Worm (Caenorhabditis elegans) whole organism, young adult: Measurements from ENCODE around the gene D2096.7.

Experiments used
- B0019.2 ChIP-seq: fragments of 200-800 bp; sonication (Bioruptor generic); conservative IDR thresholded peaks from 2 replicates; pipeline ENCODE4 v1.3.6; 2022; ENCODE audit warnings: missing genetic modification reagents, missing genetic modification characterization, missing compliant biosample characterization
- F33H1.4 ChIP-seq: fragments of 200-800 bp; sonication (Bioruptor generic); IDR thresholded peaks from 2 replicates; pipeline ENCODE4 v1.3.6; 2022; ENCODE audit warnings: missing genetic modification reagents, missing genetic modification characterization, missing compliant biosample characterization
- F37B4.10 ChIP-seq: fragments of 200-800 bp; sonication (Bioruptor generic); IDR thresholded peaks from 2 replicates; pipeline ENCODE4 v1.3.6; 2022; ENCODE audit warnings: missing genetic modification characterization, missing compliant biosample characterization
- F49E8.2 ChIP-seq: sonication (generic microtip); optimal IDR thresholded peaks from 3 replicates; lab custom pipeline; 2017; ENCODE audit warnings: missing genetic modification characterization, mild to moderate bottlenecking, missing compliant biosample characterization, antibody characterized with exemption, moderate library complexity; ENCODE audit not compliant: insufficient read depth
- F55B11.4 ChIP-seq: sonication (generic microtip); optimal IDR thresholded peaks from 2 replicates; lab custom pipeline; 2016; ENCODE audit warnings: missing compliant biosample characterization, missing genetic modification characterization, borderline replicate concordance; ENCODE audit not compliant: insufficient read depth
- K12H6.12 ChIP-seq: fragments of 200-800 bp; sonication (Bioruptor generic); optimal IDR thresholded peaks from 2 replicates; lab custom pipeline; 2018; ENCODE audit warnings: mild to moderate bottlenecking, missing genetic modification characterization, missing compliant biosample characterization
- T07F8.4 ChIP-seq: sonication (generic microtip); optimal IDR thresholded peaks from 2 replicates; lab custom pipeline; 2016; ENCODE audit warnings: mild to moderate bottlenecking, missing genetic modification characterization, moderate library complexity, missing compliant biosample characterization
- T26A5.8 ChIP-seq: sonication (generic microtip); optimal IDR thresholded peaks from 2 replicates; lab custom pipeline; 2016; ENCODE audit warnings: missing genetic modification characterization, missing compliant biosample characterization
- Y67H2A.10 ChIP-seq: fragments of 200-800 bp; sonication (Bioruptor generic); conservative IDR thresholded peaks from 2 replicates; pipeline ENCODE4 v1.3.6; 2022; ENCODE audit warnings: missing genetic modification reagents, missing genetic modification characterization, missing compliant biosample characterization
- Y79H2A.3 ChIP-seq: fragments of 200-800 bp; sonication (Bioruptor generic); conservative IDR thresholded peaks from 2 replicates; pipeline ENCODE4 v1.3.6; 2022; ENCODE audit warnings: missing genetic modification reagents, missing genetic modification characterization, missing compliant biosample characterization
- atf-7 ChIP-seq: sonication (generic microtip); optimal IDR thresholded peaks from 2 replicates; lab custom pipeline; 2017; ENCODE audit warnings: mild to moderate bottlenecking, missing genetic modification characterization, missing compliant biosample characterization
- attf-6 ChIP-seq: fragments of 200-800 bp; sonication (Bioruptor generic); IDR thresholded peaks from 2 replicates; pipeline ENCODE4 v1.3.6; 2022; ENCODE audit warnings: missing genetic modification reagents, missing genetic modification characterization, missing compliant biosample characterization
- bed-2 ChIP-seq: fragments of 200-800 bp; sonication (Bioruptor generic); IDR thresholded peaks from 2 replicates; pipeline ENCODE4 v1.3.6; 2022; ENCODE audit warnings: missing genetic modification reagents, missing genetic modification characterization, missing compliant biosample characterization
- ceh-27 ChIP-seq: fragments of 200-800 bp; sonication (Bioruptor generic); optimal IDR thresholded peaks from 2 replicates; lab custom pipeline; 2018; ENCODE audit warnings: mild to moderate bottlenecking, missing genetic modification characterization, moderate library complexity, missing compliant biosample characterization
- ceh-58 ChIP-seq: fragments of 200-800 bp; sonication (Bioruptor generic); IDR thresholded peaks from 2 replicates; pipeline ENCODE4 v1.3.6; 2022; ENCODE audit warnings: missing genetic modification characterization, missing compliant biosample characterization
- ceh-79 ChIP-seq: sonication (generic microtip); optimal IDR thresholded peaks from 2 replicates; lab custom pipeline; 2017; ENCODE audit warnings: mild to moderate bottlenecking, missing genetic modification characterization, missing compliant biosample characterization
- ceh-91 ChIP-seq: fragments of 200-800 bp; sonication (Bioruptor generic); IDR thresholded peaks from 2 replicates; pipeline ENCODE4 v1.3.6; 2022; ENCODE audit warnings: missing genetic modification reagents, missing genetic modification characterization, missing compliant biosample characterization
- dpff-1 ChIP-seq: sonication (generic microtip); optimal IDR thresholded peaks from 2 replicates; lab custom pipeline; 2017; ENCODE audit warnings: mild to moderate bottlenecking, missing genetic modification characterization, missing compliant biosample characterization
- dpl-1 ChIP-seq: fragments of 150-350 bp; optimal IDR thresholded peaks from 2 replicates; lab custom pipeline; 2014; ENCODE audit warnings: missing biosample characterization, missing genetic modification reagents, missing genetic modification characterization
- efl-1 ChIP-seq: fragments of 150-350 bp; optimal IDR thresholded peaks from 2 replicates; lab custom pipeline; 2014; ENCODE audit warnings: missing biosample characterization, missing genetic modification reagents, missing genetic modification characterization
- egl-44 ChIP-seq: fragments of 200-800 bp; sonication (Bioruptor generic); IDR thresholded peaks from 2 replicates; pipeline ENCODE4 v1.3.6; 2022; ENCODE audit warnings: missing genetic modification reagents, missing genetic modification characterization, missing compliant biosample characterization
- egrh-3 ChIP-seq: fragments of 200-800 bp; sonication (Bioruptor generic); IDR thresholded peaks from 2 replicates; pipeline ENCODE4 v1.3.6; 2022; ENCODE audit warnings: missing genetic modification reagents, missing genetic modification characterization, missing compliant biosample characterization
- ekl-4 ChIP-seq: fragments of 200-800 bp; sonication (Bioruptor generic); IDR thresholded peaks from 2 replicates; pipeline ENCODE4 v1.3.6; 2022; ENCODE audit warnings: missing genetic modification reagents, missing genetic modification characterization, missing compliant biosample characterization
- hlh-12 ChIP-seq: sonication (generic microtip); optimal IDR thresholded peaks from 2 replicates; lab custom pipeline; 2016; ENCODE audit warnings: missing genetic modification characterization, missing compliant biosample characterization
- hmg-1.2 ChIP-seq: fragments of 200-800 bp; sonication (Bioruptor generic); IDR thresholded peaks from 2 replicates; pipeline ENCODE4 v1.3.6; 2022; ENCODE audit warnings: missing genetic modification reagents, missing genetic modification characterization, missing compliant biosample characterization
- hsf-1 ChIP-seq: fragments of 200-800 bp; sonication (Bioruptor generic); IDR thresholded peaks from 2 replicates; pipeline ENCODE4 v1.3.6; 2022; ENCODE audit warnings: missing genetic modification reagents, missing genetic modification characterization, missing compliant biosample characterization
- let-607 ChIP-seq, 2 experiments: fragments of 200-800 bp in 1 of 2; sonication (Bioruptor generic) in 1 of 2; sonication (generic microtip) in 1 of 2; optimal IDR thresholded peaks; 2 replicates each; lab custom pipeline; 2016 to 2018; ENCODE audit warnings: mild to moderate bottlenecking in 2 of 2, missing compliant biosample characterization in 2 of 2, missing genetic modification characterization in 2 of 2, moderate library complexity in 2 of 2, missing genotype in 1 of 2
- lin-54 ChIP-seq: fragments of 200-800 bp; sonication (Bioruptor generic); optimal IDR thresholded peaks from 2 replicates; lab custom pipeline; 2018; ENCODE audit warnings: mild to moderate bottlenecking, missing genetic modification characterization, missing compliant biosample characterization
- madf-10 ChIP-seq: sonication (generic microtip); optimal IDR thresholded peaks from 2 replicates; lab custom pipeline; 2016; ENCODE audit warnings: mild to moderate bottlenecking, missing genetic modification characterization, missing compliant biosample characterization
- madf-3 ChIP-seq: fragments of 200-800 bp; sonication (Bioruptor generic); IDR thresholded peaks from 2 replicates; pipeline ENCODE4 v1.3.6; 2022; ENCODE audit warnings: missing genetic modification reagents, missing genetic modification characterization, missing compliant biosample characterization
- madf-6 ChIP-seq: fragments of 200-800 bp; sonication (Bioruptor generic); IDR thresholded peaks from 2 replicates; pipeline ENCODE4 v1.3.6; 2022; ENCODE audit warnings: missing genetic modification reagents, missing genetic modification characterization, missing compliant biosample characterization
- madf-8 ChIP-seq: fragments of 200-800 bp; sonication (Bioruptor generic); conservative IDR thresholded peaks from 2 replicates; pipeline ENCODE4 v1.3.6; 2022; ENCODE audit warnings: missing genetic modification reagents, missing genetic modification characterization, missing compliant biosample characterization
- mel-28 ChIP-seq: sonication (generic microtip); optimal IDR thresholded peaks from 2 replicates; lab custom pipeline; 2016; ENCODE audit warnings: borderline replicate concordance, mild to moderate bottlenecking, missing genetic modification characterization, missing compliant biosample characterization
- nhr-120 ChIP-seq: fragments of 200-800 bp; sonication (Bioruptor generic); IDR thresholded peaks from 2 replicates; pipeline ENCODE4 v1.3.6; 2022; ENCODE audit warnings: missing genetic modification characterization, missing compliant biosample characterization
- nhr-179 ChIP-seq: sonication (generic microtip); optimal IDR thresholded peaks from 2 replicates; lab custom pipeline; 2016; ENCODE audit warnings: mild to moderate bottlenecking, missing genetic modification characterization, missing compliant biosample characterization
- nhr-80 ChIP-seq: sonication (generic microtip); optimal IDR thresholded peaks from 2 replicates; lab custom pipeline; 2016; ENCODE audit warnings: missing genetic modification characterization, missing compliant biosample characterization
- repo-1 ChIP-seq: sonication (generic microtip); optimal IDR thresholded peaks from 2 replicates; lab custom pipeline; 2017; ENCODE audit warnings: mild to moderate bottlenecking, missing genetic modification characterization, missing compliant biosample characterization
- sea-2 ChIP-seq: fragments of 200-800 bp; sonication (Bioruptor generic); IDR thresholded peaks from 2 replicates; pipeline ENCODE4 v1.3.6; 2022; ENCODE audit warnings: missing genetic modification characterization, missing compliant biosample characterization
- snpc-3.4 ChIP-seq: sonication (generic microtip); optimal IDR thresholded peaks from 2 replicates; lab custom pipeline; 2017; ENCODE audit warnings: missing genetic modification characterization, mild to moderate bottlenecking, missing compliant biosample characterization, antibody characterized with exemption, moderate library complexity, missing genotype, missing genetic modification reagents
- snpc-4 ChIP-seq, 5 experiments: fragments of 150-350 bp in 1 of 5; sonication (generic microtip) in 4 of 5; optimal IDR thresholded peaks; 2 replicates each; lab custom pipeline; 2014 to 2018; ENCODE audit warnings: missing genetic modification characterization in 5 of 5, missing biosample characterization in 3 of 5, antibody characterized with exemption in 2 of 5, mild to moderate bottlenecking in 2 of 5, missing compliant biosample characterization in 2 of 5, missing genotype in 2 of 5, moderate library complexity in 2 of 5, missing genetic modification reagents in 1 of 5
- somi-1 ChIP-seq: fragments of 200-800 bp; sonication (Bioruptor generic); optimal IDR thresholded peaks from 2 replicates; lab custom pipeline; 2018; ENCODE audit warnings: mild to moderate bottlenecking, missing genetic modification characterization, missing compliant biosample characterization
- tbp1 ChIP-seq: fragments of 200-800 bp; sonication (Bioruptor generic); optimal IDR thresholded peaks from 2 replicates; lab custom pipeline; 2018; ENCODE audit warnings: mild to moderate bottlenecking, missing genetic modification characterization, missing compliant biosample characterization
- unc-62 ChIP-seq: fragments of 150-350 bp; optimal IDR thresholded peaks from 2 replicates; lab custom pipeline; 2014; ENCODE audit warnings: missing biosample characterization, missing genetic modification reagents, missing genetic modification characterization
- xnd-1 ChIP-seq: sonication (generic microtip); optimal IDR thresholded peaks from 2 replicates; lab custom pipeline; 2016; ENCODE audit warnings: missing genotype, missing genetic modification reagents, missing genetic modification characterization, missing compliant biosample characterization
- ztf-22 ChIP-seq: fragments of 200-800 bp; sonication (Bioruptor generic); optimal IDR thresholded peaks from 2 replicates; lab custom pipeline; 2018; ENCODE audit warnings: mild to moderate bottlenecking, missing genetic modification characterization, moderate library complexity, missing compliant biosample characterization
- ztf-25 ChIP-seq: fragments of 200-800 bp; sonication (Bioruptor generic); IDR thresholded peaks from 2 replicates; pipeline ENCODE4 v1.3.6; 2022; ENCODE audit warnings: missing genetic modification reagents, missing genetic modification characterization, missing compliant biosample characterization

The D2096.7 gene

ce11 chrIV:8380266-8380850 lies 2.9 kb upstream of the D2096.7 start:
- TF ChIP-seq madf-8 (no peak), sea-2 (GFP tag; lab: Robert Waterston, UW) (no peak), atf-7 (tag; lab: Kevin White, UChicago) (no peak), hlh-12 (tag; lab: Kevin White, UChicago) (no peak), ekl-4 (no peak), unc-62 (GFP tag; lab: Kevin White, UChicago) (peak; percentile 54), dpff-1 (no peak), tbp1 (GFP tag; lab: Kevin White, UChicago) (peak; percentile 24), nhr-120 (GFP tag; lab: Robert Waterston, UW) (no peak), repo-1 (tag; lab: Kevin White, UChicago) (no peak), nhr-80 (peak; percentile 93), ceh-58 (GFP tag; lab: Robert Waterston, UW) (no peak), ceh-79 (tag; lab: Kevin White, UChicago) (no peak), madf-10 (tag; lab: Kevin White, UChicago) (no peak), F49E8.2 (tag; lab: Kevin White, UChicago) (no peak), snpc-4 (GFP tag; optimal IDR thresholded peaks at IDR 0.05; lab: Kevin White, UChicago) (no peak), snpc-4 (tag; optimal IDR thresholded peaks at IDR 0.05; lab: Kevin White, UChicago) (no peak), Y67H2A.10 (GFP tag; lab: Robert Waterston, UW) (no peak), let-607 (tag; optimal IDR thresholded peaks at IDR 0.05; lab: Kevin White, UChicago) (peak in 1 of 2 experiments; percentile 40), Y79H2A.3 (no peak), hsf-1 (GFP tag; lab: Robert Waterston, UW) (no peak), bed-2 (no peak), F37B4.10 (GFP tag; lab: Robert Waterston, UW) (no peak)

DNA sequence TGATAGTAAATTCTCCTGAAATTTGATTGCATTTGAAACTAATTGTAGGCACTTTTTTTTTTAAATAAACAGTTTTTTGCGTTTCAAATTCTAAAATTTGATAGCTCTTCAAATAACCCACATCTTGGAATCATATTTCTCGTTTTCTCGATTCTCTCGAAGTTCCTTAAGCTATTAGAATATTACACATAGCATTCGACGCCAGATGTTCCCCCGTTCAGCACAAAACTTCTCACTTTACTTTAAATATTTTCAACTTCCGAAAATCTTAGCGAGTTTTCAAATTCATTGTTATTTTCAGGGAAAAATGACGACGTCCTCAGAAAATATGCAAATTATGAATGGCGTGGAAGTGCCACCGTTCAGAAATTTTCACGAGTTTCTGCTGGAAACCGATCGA lies 2.3 kb upstream of the D2096.7 start, which contains the start of gene praf-3:
Gene praf-3 (plus strand): TSS at position 301 of the 400 bp plus-strand sequence.
- TF ChIP-seq efl-1 (no peak), somi-1 (GFP tag; lab: Kevin White, UChicago) (no peak), K12H6.12 (tag; lab: Kevin White, UChicago) (no peak), bed-2 (no peak), T26A5.8 (tag; lab: Kevin White, UChicago) (no peak), madf-6 (GFP tag; lab: Robert Waterston, UW) (no peak), F33H1.4 (GFP tag; lab: Robert Waterston, UW) (no peak), ekl-4 (no peak), ceh-27 (no peak), attf-6 (GFP tag; lab: Robert Waterston, UW) (no peak), hmg-1.2 (GFP tag; lab: Robert Waterston, UW) (no peak), ztf-22 (GFP tag; lab: Kevin White, UChicago) (no peak), dpl-1 (GFP tag; lab: Kevin White, UChicago) (no peak)
- TF ChIP-seq, all 124 proteins: peak for 0

ce11 chrIV:8379278-8379677 lies 1.8 kb upstream of the D2096.7 start, which contains the start of gene nap-1:
nap-1 (minus strand) TSS chrIV:8379319.
- TF ChIP-seq nhr-179 (tag; lab: Kevin White, UChicago) (no peak), snpc-3.4 (tag; lab: Kevin White, UChicago) (no peak), B0019.2 (GFP tag; lab: Robert Waterston, UW) (no peak), mel-28 (no peak), T07F8.4 (tag; lab: Kevin White, UChicago) (no peak), ceh-58 (GFP tag; lab: Robert Waterston, UW) (no peak), ceh-79 (tag; lab: Kevin White, UChicago) (no peak), egl-44 (GFP tag; lab: Robert Waterston, UW) (no peak), ztf-25 (GFP tag; lab: Robert Waterston, UW) (no peak), ceh-91 (GFP tag; lab: Robert Waterston, UW) (no peak), madf-3 (no peak), lin-54 (GFP tag; lab: Kevin White, UChicago) (peak; percentile 26), egrh-3 (GFP tag; lab: Robert Waterston, UW) (no peak; the same call in 1 of the 2 replicates), dpff-1 (no peak), atf-7 (tag; lab: Kevin White, UChicago) (no peak), F55B11.4 (tag; lab: Kevin White, UChicago) (no peak), xnd-1 (no peak)
